Worm (Caenorhabditis elegans) whole organism, early embryonic: ENCODE measurements around the gene col-107.

Source experiments
- aly-1 ChIP-seq: sonication (generic microtip); optimal IDR thresholded peaks from 2 replicates; lab custom pipeline; 2016; ENCODE audit warnings: missing genetic modification characterization, missing compliant biosample characterization
- ama-1 ChIP-seq: fragments of 150-350 bp; optimal IDR thresholded peaks from 2 replicates; lab custom pipeline; 2014
- ceh-36 ChIP-seq: sonication (generic microtip); optimal IDR thresholded peaks from 2 replicates; lab custom pipeline; 2016; ENCODE audit warnings: missing genetic modification characterization, inconsistent platforms, missing compliant biosample characterization
- ets-7 ChIP-seq: sonication (generic microtip); optimal IDR thresholded peaks from 2 replicates; lab custom pipeline; 2016; ENCODE audit warnings: missing genotype, missing genetic modification characterization, missing compliant biosample characterization
- hmbx-1 ChIP-seq: sonication (generic microtip); optimal IDR thresholded peaks from 2 replicates; lab custom pipeline; 2016; ENCODE audit warnings: mild to moderate bottlenecking, missing genetic modification characterization, missing compliant biosample characterization
- pes-1 ChIP-seq: fragments of 200-800 bp; sonication (Bioruptor generic); IDR thresholded peaks from 2 replicates; pipeline ENCODE4 v1.3.6; 2022; ENCODE audit warnings: missing genetic modification reagents, missing genetic modification characterization, missing compliant biosample characterization
- scrt-1 ChIP-seq: fragments of 200-800 bp; sonication (Bioruptor generic); IDR thresholded peaks from 2 replicates; pipeline ENCODE4 v1.3.6; 2022; ENCODE audit warnings: missing genetic modification characterization, missing compliant biosample characterization
- tra-4 ChIP-seq: sonication (generic microtip); optimal IDR thresholded peaks from 2 replicates; lab custom pipeline; 2017; ENCODE audit warnings: missing genetic modification characterization, missing compliant biosample characterization

col-107 gene

ce11 chrIV:1597018-1597417, 48.5 kb downstream of the col-107 start, which contains the start of gene ced-2:
TSS of gene ced-2 (plus strand) at chrIV:1597318.
- TF ChIP-seq scrt-1, result no peak
- no peak for TF ChIP-seq ama-1 (lab: Kevin White, UChicago)
- TF ChIP-seq ceh-36 (tag; lab: Kevin White, UChicago), result no peak
- no peak for TF ChIP-seq tra-4 (tag; lab: Kevin White, UChicago)
- no peak for TF ChIP-seq ets-7 (tag; lab: Kevin White, UChicago)
- no peak for TF ChIP-seq pes-1
- TF ChIP-seq aly-1 (tag; lab: Kevin White, UChicago), result no peak
- TF ChIP-seq hmbx-1 (tag; lab: Kevin White, UChicago), result no peak
